Worm (Caenorhabditis elegans) whole organism, L3 larva: Measurements from ENCODE around the gene ocam-1.

Experiments
- R02D3.7 ChIP-seq: fragments of 150-350 bp; optimal IDR thresholded peaks from 2 replicates; lab custom pipeline; 2014; ENCODE audit warnings: missing biosample characterization, missing genetic modification characterization
- ZK546.5 ChIP-seq: sonication (generic microtip); optimal IDR thresholded peaks from 2 replicates; lab custom pipeline; 2017; ENCODE audit warnings: missing biosample characterization, missing genetic modification characterization
- aly-2 ChIP-seq: fragments of 150-350 bp; optimal IDR thresholded peaks from 2 replicates; lab custom pipeline; 2014; ENCODE audit warnings: missing biosample characterization, missing genetic modification characterization
- ama-1 ChIP-seq: fragments of 150-350 bp; optimal IDR thresholded peaks from 2 replicates; lab custom pipeline; 2018
- ceh-16 ChIP-seq: sonication (generic microtip); optimal IDR thresholded peaks from 2 replicates; lab custom pipeline; 2017; ENCODE audit warnings: missing biosample characterization, missing genetic modification characterization
- ceh-28 ChIP-seq: fragments of 150-350 bp; optimal IDR thresholded peaks from 2 replicates; lab custom pipeline; 2014; ENCODE audit warnings: missing biosample characterization, missing genetic modification reagents, missing genetic modification characterization
- ceh-82 ChIP-seq: fragments of 150-350 bp; optimal IDR thresholded peaks from 2 replicates; lab custom pipeline; 2014; ENCODE audit warnings: missing biosample characterization, missing genetic modification characterization
- ceh-9 ChIP-seq: sonication (generic microtip); optimal IDR thresholded peaks from 2 replicates; lab custom pipeline; 2018; ENCODE audit warnings: missing biosample characterization, missing genetic modification characterization
- daf-12 ChIP-seq: fragments of 150-350 bp; optimal IDR thresholded peaks from 2 replicates; lab custom pipeline; 2014; ENCODE audit warnings: missing biosample characterization, missing genetic modification reagents, missing genetic modification characterization
- egl-27 ChIP-seq: sonication (generic microtip); optimal IDR thresholded peaks from 4 replicates; lab custom pipeline; 2017; ENCODE audit warnings: missing biosample characterization, missing genetic modification reagents, missing genetic modification characterization
- egl-5 ChIP-seq: fragments of 150-350 bp; optimal IDR thresholded peaks from 2 replicates; lab custom pipeline; 2017; ENCODE audit warnings: missing biosample characterization, missing genetic modification reagents, missing genetic modification characterization, inconsistent platforms
- elt-1 ChIP-seq: fragments of 150-350 bp; optimal IDR thresholded peaks from 2 replicates; lab custom pipeline; 2014; ENCODE audit warnings: missing biosample characterization, missing genetic modification characterization
- elt-2 ChIP-seq: sonication (generic microtip); optimal IDR thresholded peaks from 2 replicates; lab custom pipeline; 2016; ENCODE audit warnings: missing genetic modification reagents, mild to moderate bottlenecking, missing genetic modification characterization, missing compliant biosample characterization
- eor-1 ChIP-seq, 2 experiments: fragments of 150-350 bp; optimal IDR thresholded peaks; 2 replicates each; lab custom pipeline; 2014 to 2018; ENCODE audit warnings: missing biosample characterization in 2 of 2, missing genetic modification characterization in 2 of 2
- fkh-2 ChIP-seq: fragments of 150-350 bp; optimal IDR thresholded peaks from 2 replicates; lab custom pipeline; 2014; ENCODE audit warnings: missing biosample characterization, missing genetic modification reagents, missing genetic modification characterization
- fos-1 ChIP-seq: fragments of 150-350 bp; optimal IDR thresholded peaks from 2 replicates; lab custom pipeline; 2014; ENCODE audit warnings: missing biosample characterization, missing genetic modification characterization
- jun-1 ChIP-seq: fragments of 150-350 bp; optimal IDR thresholded peaks from 2 replicates; lab custom pipeline; 2014; ENCODE audit warnings: missing biosample characterization, missing genetic modification reagents, missing genetic modification characterization
- lin-15B ChIP-seq: fragments of 150-350 bp; optimal IDR thresholded peaks from 2 replicates; lab custom pipeline; 2014; ENCODE audit warnings: missing biosample characterization, missing genetic modification characterization
- lsy-12 ChIP-seq: sonication (generic microtip); optimal IDR thresholded peaks from 2 replicates; lab custom pipeline; 2016; ENCODE audit warnings: mild to moderate bottlenecking, missing genetic modification characterization, missing compliant biosample characterization
- mdl-1 ChIP-seq: fragments of 150-350 bp; optimal IDR thresholded peaks from 2 replicates; lab custom pipeline; 2014; ENCODE audit warnings: missing biosample characterization, missing genetic modification characterization
- mml-1 ChIP-seq: fragments of 150-350 bp; sonication (generic microtip); optimal IDR thresholded peaks from 3 replicates; lab custom pipeline; 2014; ENCODE audit warnings: missing biosample characterization, missing genetic modification characterization
- nfya-1 ChIP-seq: sonication (generic microtip); optimal IDR thresholded peaks from 2 replicates; lab custom pipeline; 2017; ENCODE audit warnings: missing genetic modification characterization, mild to moderate bottlenecking, missing compliant biosample characterization, antibody characterized with exemption, moderate library complexity; ENCODE audit not compliant: insufficient read depth
- nhr-11 ChIP-seq: fragments of 150-350 bp; optimal IDR thresholded peaks from 2 replicates; lab custom pipeline; 2014; ENCODE audit warnings: missing biosample characterization, missing genetic modification characterization
- nhr-12 ChIP-seq: fragments of 150-350 bp; optimal IDR thresholded peaks from 2 replicates; lab custom pipeline; 2014; ENCODE audit warnings: missing biosample characterization, missing genetic modification characterization
- nhr-23 ChIP-seq: fragments of 150-350 bp; optimal IDR thresholded peaks from 2 replicates; lab custom pipeline; 2014; ENCODE audit warnings: missing biosample characterization, missing genetic modification reagents, missing genetic modification characterization
- nhr-237 ChIP-seq: fragments of 150-350 bp; optimal IDR thresholded peaks from 2 replicates; lab custom pipeline; 2014; ENCODE audit warnings: missing biosample characterization, missing genetic modification characterization
- nhr-25 ChIP-seq: sonication (generic microtip); optimal IDR thresholded peaks from 2 replicates; lab custom pipeline; 2017; ENCODE audit warnings: missing biosample characterization, missing genetic modification characterization
- nhr-28 ChIP-seq: fragments of 150-350 bp; optimal IDR thresholded peaks from 2 replicates; lab custom pipeline; 2014; ENCODE audit warnings: missing biosample characterization, missing genetic modification characterization
- nhr-67 ChIP-seq: fragments of 150-350 bp; optimal IDR thresholded peaks from 2 replicates; lab custom pipeline; 2014; ENCODE audit warnings: missing biosample characterization, missing genetic modification characterization
- nhr-76 ChIP-seq: fragments of 150-350 bp; sonication (generic microtip); optimal IDR thresholded peaks from 5 replicates; lab custom pipeline; 2014; ENCODE audit warnings: missing biosample characterization, missing genetic modification characterization
- nhr-77 ChIP-seq: fragments of 150-350 bp; optimal IDR thresholded peaks from 2 replicates; lab custom pipeline; 2014; ENCODE audit warnings: missing biosample characterization, missing genetic modification characterization
- pha-4 ChIP-seq: fragments of 150-350 bp; optimal IDR thresholded peaks from 2 replicates; lab custom pipeline; 2014; ENCODE audit warnings: missing biosample characterization, missing genetic modification reagents, missing genetic modification characterization
- pqm-1 ChIP-seq: fragments of 150-350 bp; optimal IDR thresholded peaks from 2 replicates; lab custom pipeline; 2017; ENCODE audit warnings: missing biosample characterization, missing genetic modification characterization, inconsistent platforms
- sea-2 ChIP-seq: fragments of 150-350 bp; sonication (generic microtip); optimal IDR thresholded peaks from 4 replicates; lab custom pipeline; 2014; ENCODE audit warnings: missing biosample characterization, missing genetic modification reagents, missing genetic modification characterization
- tbx-2 ChIP-seq: sonication (generic microtip); optimal IDR thresholded peaks from 2 replicates; lab custom pipeline; 2016; ENCODE audit warnings: mild to moderate bottlenecking, missing genetic modification characterization, missing compliant biosample characterization
- unc-62 ChIP-seq: fragments of 150-350 bp; sonication (generic microtip); optimal IDR thresholded peaks from 4 replicates; lab custom pipeline; 2014; ENCODE audit warnings: missing biosample characterization, missing genetic modification reagents, missing genetic modification characterization
- zag-1 ChIP-seq: fragments of 150-350 bp; optimal IDR thresholded peaks from 2 replicates; lab custom pipeline; 2014; ENCODE audit warnings: missing biosample characterization, missing genetic modification characterization
- ztf-11 ChIP-seq: fragments of 150-350 bp; optimal IDR thresholded peaks from 2 replicates; lab custom pipeline; 2014; ENCODE audit warnings: missing biosample characterization, missing genetic modification characterization

Gene ocam-1

ce11 chrV:14136152-14136551, 31.4 kb downstream of the ocam-1 start (continued):
- TF ChIP-seq tbx-2 (tag; lab: Kevin White, UChicago): peak; percentile 1
- peak; percentile 90 for TF ChIP-seq nhr-23 (tag; lab: Kevin White, UChicago)
- no peak for TF ChIP-seq fos-1
- no peak for TF ChIP-seq eor-1 (tag; optimal IDR thresholded peaks at IDR 0.05; lab: Kevin White, UChicago)
- TF ChIP-seq mml-1: no peak
- TF ChIP-seq egl-27 (tag; lab: Kevin White, UChicago): peak; percentile 10
- TF ChIP-seq pha-4 (tag; lab: Kevin White, UChicago): peak; percentile 93
- TF ChIP-seq nhr-237: no peak
- TF ChIP-seq elt-2: peak; percentile 55
- TF ChIP-seq jun-1 (tag; lab: Kevin White, UChicago): peak; percentile 52
- TF ChIP-seq fkh-2 (tag; lab: Kevin White, UChicago): no peak
- no peak for TF ChIP-seq nhr-77
- TF ChIP-seq ztf-11 (tag; lab: Kevin White, UChicago): no peak
- TF ChIP-seq sea-2: no peak
- no peak for TF ChIP-seq ZK546.5 (tag; lab: Kevin White, UChicago)
- peak; percentile 33 for TF ChIP-seq lin-15B
- TF ChIP-seq pqm-1 (tag; lab: Kevin White, UChicago): no peak

ce11 chrV:14134757-14135441, 32.6 kb downstream of the ocam-1 start:
- TF ChIP-seq ceh-28 (tag; lab: Kevin White, UChicago) (no peak), zag-1 (tag; lab: Kevin White, UChicago) (no peak), R02D3.7 (tag; lab: Kevin White, UChicago) (no peak), sea-2 (no peak), elt-1 (tag; lab: Kevin White, UChicago) (no peak), nhr-28 (no peak), nhr-76 (tag; lab: Kevin White, UChicago) (no peak), ceh-82 (tag; lab: Kevin White, UChicago) (no peak), pqm-1 (tag; lab: Kevin White, UChicago) (peak; percentile 85), mml-1 (no peak), nhr-23 (tag; lab: Kevin White, UChicago) (no peak), pha-4 (tag; lab: Kevin White, UChicago) (peak; percentile 10), unc-62 (no peak), tbx-2 (tag; lab: Kevin White, UChicago) (no peak), nhr-77 (no peak), jun-1 (tag; lab: Kevin White, UChicago) (no peak), egl-27 (tag; lab: Kevin White, UChicago) (no peak), elt-2 (peak; percentile 78), nhr-11 (tag; lab: Kevin White, UChicago) (no peak), ceh-9 (tag; lab: Kevin White, UChicago) (no peak)

ce11 chrV:14133002-14133763, 34.3 kb downstream of the ocam-1 start:
- TF ChIP-seq ceh-28 (tag; lab: Kevin White, UChicago): peak; percentile 38
- TF ChIP-seq nhr-11 (tag; lab: Kevin White, UChicago): no peak
- no peak for TF ChIP-seq ztf-11 (tag; lab: Kevin White, UChicago)
- no peak for TF ChIP-seq zag-1 (tag; lab: Kevin White, UChicago)
- no peak for TF ChIP-seq egl-5
- no peak for TF ChIP-seq daf-12 (tag; lab: Kevin White, UChicago)
- TF ChIP-seq tbx-2 (tag; lab: Kevin White, UChicago): no peak
- peak; percentile 22 for TF ChIP-seq nfya-1 (tag; lab: Kevin White, UChicago)
- TF ChIP-seq fkh-2 (tag; lab: Kevin White, UChicago): no peak
- TF ChIP-seq elt-2: peak; percentile 39
- TF ChIP-seq pqm-1 (tag; lab: Kevin White, UChicago): peak; percentile 31
- no peak for TF ChIP-seq ceh-16

- TF ChIP-seq ceh-28 (tag; lab: Kevin White, UChicago): no peak
- no peak for TF ChIP-seq nhr-12 (tag; lab: Kevin White, UChicago)
- no peak for TF ChIP-seq daf-12 (tag; lab: Kevin White, UChicago)
- no peak for TF ChIP-seq nhr-67 (tag; lab: Kevin White, UChicago)
- no peak for TF ChIP-seq nhr-25 (tag; lab: Kevin White, UChicago)
- no peak for TF ChIP-seq nhr-11 (tag; lab: Kevin White, UChicago)
- no peak for TF ChIP-seq elt-1 (tag; lab: Kevin White, UChicago)
- no peak for TF ChIP-seq nhr-77
- no peak for TF ChIP-seq mdl-1 (tag; lab: Kevin White, UChicago)
- TF ChIP-seq elt-2: no peak
- no peak for TF ChIP-seq nhr-76 (tag; lab: Kevin White, UChicago)
- TF ChIP-seq lsy-12 (tag; lab: Kevin White, UChicago): no peak
- no peak for TF ChIP-seq aly-2 (tag; lab: Kevin White, UChicago)
- no peak for TF ChIP-seq zag-1 (tag; lab: Kevin White, UChicago)
- no peak for TF ChIP-seq lin-15B
- no peak for TF ChIP-seq nhr-28
- no peak for TF ChIP-seq ama-1 (lab: Kevin White, UChicago)
- TF ChIP-seq fos-1: no peak
- TF ChIP-seq, all 47 proteins: peak for 0
These were observed 37.3 kb downstream of the ocam-1 start for ce11 chrV:14130226-14130625.
